Worm (Caenorhabditis elegans): Measurements from ENCODE around the gene eel-1.

DNA sequence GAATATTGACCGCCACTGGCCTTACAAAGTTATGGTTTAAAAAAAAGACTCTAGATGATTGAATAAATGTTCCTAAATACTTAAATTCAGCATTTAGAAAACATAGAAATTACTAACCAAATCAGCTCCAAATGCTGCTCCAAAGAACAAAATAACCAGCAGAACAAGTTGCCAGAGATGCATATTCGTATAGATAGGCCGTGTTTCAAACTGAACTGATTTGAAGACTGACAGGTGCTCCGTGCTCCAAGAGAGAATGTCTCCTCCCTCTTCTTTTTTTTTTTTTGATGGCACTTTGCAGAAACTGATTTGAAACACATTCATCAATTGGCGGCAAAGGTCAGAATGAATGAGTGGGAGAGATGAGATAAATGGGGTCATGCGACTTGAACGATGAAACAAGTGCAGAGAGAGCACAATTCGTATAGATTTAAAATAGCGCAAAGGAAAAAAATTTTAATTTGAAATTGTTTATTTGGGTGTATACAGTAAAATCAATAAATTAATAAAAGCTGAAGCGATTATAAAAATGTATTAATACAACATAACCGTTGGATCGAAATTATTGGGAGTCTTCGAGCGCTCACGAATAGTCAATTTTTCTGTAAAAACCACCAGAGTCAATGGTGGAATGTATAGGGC is 19.8 kb upstream of the eel-1 start, which contains the start of gene cpg-9:
- TF ChIP-seq dmd-4 (tag; optimal IDR thresholded peaks at IDR 0.05) (no peak), unc-62 (GFP tag; optimal IDR thresholded peaks at IDR 0.05) (no peak), unc-55 (GFP tag; optimal IDR thresholded peaks at IDR 0.05) (no peak), alr-1 (tag; optimal IDR thresholded peaks at IDR 0.05) (no peak), nhr-237 (tag; optimal IDR thresholded peaks at IDR 0.05) (no peak), snpc-4 (tag; optimal IDR thresholded peaks at IDR 0.05) (no peak), ztf-4 (tag; optimal IDR thresholded peaks at IDR 0.05) (no peak), lin-39 (tag; optimal IDR thresholded peaks at IDR 0.05) (no peak), lsy-2 (tag; optimal IDR thresholded peaks at IDR 0.05) (no peak), C34F6.9 (tag; optimal IDR thresholded peaks at IDR 0.05) (no peak)

Data from whole organism, L2 larva.